Fruit fly (Drosophila melanogaster) whole organism, pupa: Measurements from ENCODE around the gene Hsp23.

ENCODE experiments used
- CG12605 ChIP-seq: fragments of 200-800 bp; sonication (Bioruptor generic); IDR thresholded peaks from 2 replicates; pipeline ENCODE4 v1.3.6; 2022; ENCODE audit warnings: missing biosample characterization, missing genetic modification characterization
- CG15710 ChIP-seq: fragments of 200-800 bp; sonication (Bioruptor generic); optimal IDR thresholded peaks from 2 replicates; lab custom pipeline; 2018; ENCODE audit warnings: missing biosample characterization, mild to moderate bottlenecking, missing genetic modification characterization, moderate library complexity
- D1 ChIP-seq: fragments of 200-800 bp; sonication (Bioruptor generic); optimal IDR thresholded peaks from 2 replicates; lab custom pipeline; 2018; ENCODE audit warnings: missing biosample characterization, mild to moderate bottlenecking, missing genetic modification characterization, moderate library complexity
- EcR ChIP-seq: fragments of 200-800 bp; sonication (Bioruptor generic); optimal IDR thresholded peaks from 3 replicates; lab custom pipeline; 2019; ENCODE audit warnings: missing biosample characterization, missing genetic modification characterization, mild to moderate bottlenecking, moderate library complexity, missing genetic modification reagents
- Snoo ChIP-seq: fragments of 200-800 bp; sonication (Bioruptor generic); optimal IDR thresholded peaks from 3 replicates; lab custom pipeline; 2017; ENCODE audit warnings: missing biosample characterization, mild to moderate bottlenecking, missing genetic modification characterization, inconsistent platforms
- rn ChIP-seq: fragments of 200-800 bp; sonication (Bioruptor generic); IDR thresholded peaks from 2 replicates; pipeline ENCODE4 v1.3.6; 2022; ENCODE audit warnings: missing biosample characterization, missing genetic modification characterization

- TF ChIP-seq CG12605 (GFP tag; lab: Robert Waterston, UW) (no peak), EcR (no peak), Snoo (tag; lab: Kevin White, UChicago) (no peak), CG15710 (tag; lab: Kevin White, UChicago) (no peak), rn (GFP tag; lab: Robert Waterston, UW) (no peak), D1 (tag; lab: Kevin White, UChicago) (no peak)
These were observed 28.4 kb downstream of the Hsp23 start for dm6 chr3L:9410030-9410589.
